Worm (Caenorhabditis elegans) whole organism, young adult: ENCODE results near the gene str-134.

ENCODE experiments used
- C17E4.6 ChIP-seq: fragments of 200-800 bp; sonication (Bioruptor generic); IDR thresholded peaks from 2 replicates; pipeline ENCODE4 v1.3.6; 2022; ENCODE audit warnings: missing genetic modification reagents, missing genetic modification characterization, missing compliant biosample characterization
- F37B4.10 ChIP-seq: fragments of 200-800 bp; sonication (Bioruptor generic); IDR thresholded peaks from 2 replicates; pipeline ENCODE4 v1.3.6; 2022; ENCODE audit warnings: missing genetic modification characterization, missing compliant biosample characterization
- F39B2.1 ChIP-seq: fragments of 200-800 bp; sonication (Bioruptor generic); IDR thresholded peaks from 2 replicates; pipeline ENCODE4 v1.3.6; 2022; ENCODE audit warnings: missing genetic modification reagents, missing genetic modification characterization, missing compliant biosample characterization
- attf-3 ChIP-seq: fragments of 200-800 bp; sonication (Bioruptor generic); conservative IDR thresholded peaks from 2 replicates; pipeline ENCODE4 v1.3.6; 2022; ENCODE audit warnings: missing genetic modification reagents, missing genetic modification characterization, missing compliant biosample characterization
- ceh-79 ChIP-seq: sonication (generic microtip); optimal IDR thresholded peaks from 2 replicates; lab custom pipeline; 2017; ENCODE audit warnings: mild to moderate bottlenecking, missing genetic modification characterization, missing compliant biosample characterization
- dpl-1 ChIP-seq: fragments of 150-350 bp; optimal IDR thresholded peaks from 2 replicates; lab custom pipeline; 2014; ENCODE audit warnings: missing biosample characterization, missing genetic modification reagents, missing genetic modification characterization
- hlh-26 ChIP-seq: fragments of 200-800 bp; sonication (Bioruptor generic); conservative IDR thresholded peaks from 2 replicates; pipeline ENCODE4 v1.3.6; 2022; ENCODE audit warnings: missing genetic modification reagents, missing genetic modification characterization, missing compliant biosample characterization
- lin-35 ChIP-seq, 3 experiments: fragments of 150-350 bp in 2 of 3; sonication (generic microtip) in 1 of 3; optimal IDR thresholded peaks; 2 replicates each; lab custom pipeline; 2014 to 2018; ENCODE audit warnings: missing biosample characterization in 3 of 3, missing genetic modification characterization in 3 of 3, missing genetic modification reagents in 3 of 3
- madf-6 ChIP-seq: fragments of 200-800 bp; sonication (Bioruptor generic); IDR thresholded peaks from 2 replicates; pipeline ENCODE4 v1.3.6; 2022; ENCODE audit warnings: missing genetic modification reagents, missing genetic modification characterization, missing compliant biosample characterization
- mes-4 ChIP-seq: sonication (generic microtip); optimal IDR thresholded peaks from 2 replicates; lab custom pipeline; 2016; ENCODE audit warnings: missing genotype, missing genetic modification characterization, missing compliant biosample characterization
- nfya-2 ChIP-seq: fragments of 200-800 bp; sonication (Bioruptor generic); IDR thresholded peaks from 2 replicates; pipeline ENCODE4 v1.3.6; 2022; ENCODE audit warnings: missing genetic modification reagents, missing genetic modification characterization, missing compliant biosample characterization
- nhr-80 ChIP-seq: sonication (generic microtip); optimal IDR thresholded peaks from 2 replicates; lab custom pipeline; 2016; ENCODE audit warnings: missing genetic modification characterization, missing compliant biosample characterization
- pha-4 ChIP-seq: fragments of 150-350 bp; sonication (generic microtip); optimal IDR thresholded peaks from 2 replicates; lab custom pipeline; 2014; ENCODE audit warnings: missing biosample characterization, missing genetic modification reagents, missing genetic modification characterization
- somi-1 ChIP-seq: fragments of 200-800 bp; sonication (Bioruptor generic); optimal IDR thresholded peaks from 2 replicates; lab custom pipeline; 2018; ENCODE audit warnings: mild to moderate bottlenecking, missing genetic modification characterization, missing compliant biosample characterization

DNA sequence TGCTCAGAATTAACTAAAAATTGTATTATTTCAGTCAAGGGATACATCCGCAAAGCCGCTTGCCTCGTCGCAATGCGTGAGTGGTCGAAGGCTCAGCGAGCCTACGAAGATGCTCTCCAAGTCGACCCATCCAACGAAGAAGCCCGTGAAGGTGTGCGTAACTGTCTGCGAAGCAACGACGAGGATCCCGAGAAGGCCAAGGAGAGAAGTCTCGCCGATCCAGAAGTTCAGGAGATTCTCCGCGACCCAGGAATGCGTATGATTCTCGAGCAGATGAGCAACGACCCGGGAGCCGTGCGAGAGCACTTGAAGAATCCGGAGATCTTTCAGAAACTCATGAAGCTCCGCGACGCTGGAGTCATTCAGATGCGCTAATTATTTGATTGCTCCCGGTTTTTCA lies 30.9 kb downstream of the str-134 start:
- TF ChIP-seq hlh-26 (GFP tag; lab: Robert Waterston, UW), result no peak
- no peak for TF ChIP-seq nfya-2 (GFP tag; lab: Robert Waterston, UW)
- TF ChIP-seq madf-6, result no peak
- TF ChIP-seq F39B2.1, result no peak
- TF ChIP-seq lin-35 (GFP tag; optimal IDR thresholded peaks at IDR 0.05; lab: Kevin White, UChicago), result no peak
- no peak for TF ChIP-seq pha-4 (tag; lab: Kevin White, UChicago)
- no peak for TF ChIP-seq mes-4 (tag; lab: Kevin White, UChicago)
- TF ChIP-seq attf-3 (GFP tag; lab: Robert Waterston, UW), result no peak
- TF ChIP-seq nhr-80 (tag; lab: Kevin White, UChicago), result no peak
- TF ChIP-seq ceh-79 (tag; lab: Kevin White, UChicago), result no peak
- TF ChIP-seq C17E4.6 (GFP tag; lab: Robert Waterston, UW), result no peak
- no peak for TF ChIP-seq dpl-1 (GFP tag; lab: Kevin White, UChicago)
- TF ChIP-seq somi-1, result no peak
- TF ChIP-seq F37B4.10 (GFP tag; lab: Robert Waterston, UW), result no peak
